Worm (Caenorhabditis elegans): ENCODE results near the gene etc-1.

DNA sequence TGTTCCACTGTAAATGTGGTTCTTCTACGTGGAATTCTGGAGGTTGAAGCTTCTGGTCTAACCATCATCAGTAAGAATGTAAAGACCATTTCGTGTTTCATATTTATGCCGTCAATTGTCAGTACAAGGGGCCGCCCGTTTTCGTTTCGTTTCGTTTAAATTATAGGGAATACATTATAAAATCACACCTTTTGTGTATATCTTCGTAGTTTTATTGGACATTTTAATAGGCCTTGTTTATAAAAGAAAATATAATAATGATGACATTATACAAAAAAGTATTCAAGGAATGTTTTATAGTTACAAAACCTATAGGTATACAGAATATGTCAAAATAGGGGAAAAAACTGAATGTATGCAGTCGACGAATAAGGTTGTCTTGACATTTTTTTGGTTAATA is 39.1 kb downstream of the etc-1 start, which contains the start of gene ceh-7:
- TF ChIP-seq dao-5 (tag; optimal IDR thresholded peaks at IDR 0.05) (no peak), him-1 (tag; optimal IDR thresholded peaks at IDR 0.05) (no peak), W03F9.2 (tag; optimal IDR thresholded peaks at IDR 0.05) (no peak)
